Worm (Caenorhabditis elegans) whole organism, L2 larva: ENCODE data around the gene R03A10.5.

Experiments
- F13H6.1 ChIP-seq: sonication (generic microtip); optimal IDR thresholded peaks from 2 replicates; lab custom pipeline; 2016; ENCODE audit warnings: missing genetic modification characterization, missing compliant biosample characterization
- ama-1 ChIP-seq: fragments of 150-350 bp; optimal IDR thresholded peaks from 2 replicates; lab custom pipeline; 2018; ENCODE audit warnings: inconsistent platforms
- nhr-12 ChIP-seq: fragments of 150-350 bp; optimal IDR thresholded peaks from 2 replicates; lab custom pipeline; 2014; ENCODE audit warnings: missing biosample characterization, missing genetic modification characterization
- snpc-4 ChIP-seq: fragments of 150-350 bp; optimal IDR thresholded peaks from 2 replicates; lab custom pipeline; 2014; ENCODE audit warnings: missing biosample characterization, missing genetic modification characterization
- unc-55 ChIP-seq: fragments of 150-350 bp; sonication (generic microtip); optimal IDR thresholded peaks from 3 replicates; lab custom pipeline; 2014; ENCODE audit warnings: missing biosample characterization, missing genetic modification reagents, missing genetic modification characterization

DNA sequence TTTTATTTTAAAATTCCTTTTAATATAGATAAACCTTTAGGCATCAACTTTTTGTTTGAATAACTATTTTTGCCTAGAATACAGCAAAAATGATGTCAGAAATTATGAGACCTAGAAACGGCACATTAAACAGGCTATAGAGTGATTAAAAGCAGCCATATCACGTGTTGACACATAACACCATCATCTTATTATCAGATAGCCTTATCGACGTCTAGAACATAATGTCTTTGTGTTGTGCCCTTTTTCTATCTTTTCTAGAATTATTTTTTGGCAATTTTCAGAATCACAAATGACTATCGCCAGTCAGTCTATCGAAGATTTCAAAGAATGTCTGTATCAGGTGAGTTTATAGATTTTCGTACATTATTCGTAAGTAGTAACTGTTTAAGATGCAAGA lies 47.6 kb downstream of the R03A10.5 start:
- no peak for TF ChIP-seq ama-1
- no peak for TF ChIP-seq snpc-4 (tag; lab: Kevin White, UChicago)
- TF ChIP-seq unc-55 = no peak
- no peak for TF ChIP-seq nhr-12 (tag; lab: Kevin White, UChicago)
- no peak for TF ChIP-seq F13H6.1
